Worm (Caenorhabditis elegans) whole organism, early embryonic: ENCODE data around the gene F25D1.5.

ENCODE experiments used
- B0310.2 ChIP-seq: sonication (generic microtip); optimal IDR thresholded peaks from 2 replicates; lab custom pipeline; 2016; ENCODE audit warnings: mild to moderate bottlenecking, missing genetic modification characterization, missing compliant biosample characterization
- F13C5.2 ChIP-seq: sonication (generic microtip); optimal IDR thresholded peaks from 2 replicates; lab custom pipeline; 2017; ENCODE audit warnings: mild to moderate bottlenecking, missing genetic modification characterization, inconsistent platforms, missing compliant biosample characterization
- aly-1 ChIP-seq: sonication (generic microtip); optimal IDR thresholded peaks from 2 replicates; lab custom pipeline; 2016; ENCODE audit warnings: missing genetic modification characterization, missing compliant biosample characterization
- ama-1 ChIP-seq: fragments of 150-350 bp; optimal IDR thresholded peaks from 2 replicates; lab custom pipeline; 2014
- ceh-13 ChIP-seq: fragments of 200-800 bp; sonication (Bioruptor generic); optimal IDR thresholded peaks from 2 replicates; lab custom pipeline; 2018; ENCODE audit warnings: mild to moderate bottlenecking, missing genetic modification characterization, missing compliant biosample characterization
- ceh-36 ChIP-seq: sonication (generic microtip); optimal IDR thresholded peaks from 2 replicates; lab custom pipeline; 2016; ENCODE audit warnings: missing genetic modification characterization, inconsistent platforms, missing compliant biosample characterization
- ets-7 ChIP-seq: sonication (generic microtip); optimal IDR thresholded peaks from 2 replicates; lab custom pipeline; 2016; ENCODE audit warnings: missing genotype, missing genetic modification characterization, missing compliant biosample characterization
- flt-1 ChIP-seq: fragments of 200-800 bp; sonication (Bioruptor generic); IDR thresholded peaks from 2 replicates; pipeline ENCODE4 v1.3.6; 2022; ENCODE audit warnings: missing genetic modification characterization, missing compliant biosample characterization
- hmg-4 ChIP-seq: fragments of 200-800 bp; sonication (Bioruptor generic); optimal IDR thresholded peaks from 2 replicates; lab custom pipeline; 2018; ENCODE audit warnings: mild to moderate bottlenecking, missing genetic modification characterization, missing compliant biosample characterization
- hnd-1 ChIP-seq: sonication (generic microtip); optimal IDR thresholded peaks from 2 replicates; lab custom pipeline; 2016; ENCODE audit warnings: missing genetic modification characterization, missing compliant biosample characterization
- tbx-11 ChIP-seq: fragments of 200-800 bp; sonication (Bioruptor generic); IDR thresholded peaks from 2 replicates; pipeline ENCODE4 v1.3.6; 2022; ENCODE audit warnings: missing genetic modification characterization, missing compliant biosample characterization
- tra-4 ChIP-seq: sonication (generic microtip); optimal IDR thresholded peaks from 2 replicates; lab custom pipeline; 2017; ENCODE audit warnings: missing genetic modification characterization, missing compliant biosample characterization

DNA sequence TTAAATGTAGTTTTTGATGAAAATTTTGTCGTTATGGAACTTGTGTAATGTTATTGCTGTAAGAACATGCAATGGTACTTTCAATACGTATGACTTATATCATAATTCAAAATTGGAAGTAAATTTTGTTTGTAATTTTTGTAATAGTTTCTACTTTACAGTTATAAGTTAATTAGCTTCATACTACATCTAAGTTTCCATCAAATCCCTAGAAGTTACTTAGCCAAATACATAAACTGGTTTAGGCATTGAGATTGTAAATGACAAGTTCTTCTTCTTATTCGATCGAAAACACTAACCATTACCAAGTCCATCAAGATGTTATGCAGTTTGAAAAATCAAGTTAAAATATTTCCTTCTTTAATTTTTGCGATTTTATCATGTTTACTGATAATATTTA is 3.1 kb upstream of the F25D1.5 start, which contains the start of gene F32G8.2:
- TF ChIP-seq ama-1 (lab: Kevin White, UChicago) (no peak), B0310.2 (tag; lab: Kevin White, UChicago) (no peak), F13C5.2 (tag; lab: Kevin White, UChicago) (no peak), tbx-11 (GFP tag; lab: Robert Waterston, UW) (no peak), ceh-36 (no peak), flt-1 (GFP tag; lab: Robert Waterston, UW) (no peak), aly-1 (tag; lab: Kevin White, UChicago) (no peak), tra-4 (tag; lab: Kevin White, UChicago) (no peak), hmg-4 (GFP tag; lab: Kevin White, UChicago) (no peak), ets-7 (tag; lab: Kevin White, UChicago) (no peak), hnd-1 (tag; lab: Kevin White, UChicago) (no peak), ceh-13 (GFP tag; lab: Kevin White, UChicago) (no peak)
